Fruit fly (Drosophila melanogaster): ENCODE data around the gene CG8028.

The CG8028 gene

DNA sequence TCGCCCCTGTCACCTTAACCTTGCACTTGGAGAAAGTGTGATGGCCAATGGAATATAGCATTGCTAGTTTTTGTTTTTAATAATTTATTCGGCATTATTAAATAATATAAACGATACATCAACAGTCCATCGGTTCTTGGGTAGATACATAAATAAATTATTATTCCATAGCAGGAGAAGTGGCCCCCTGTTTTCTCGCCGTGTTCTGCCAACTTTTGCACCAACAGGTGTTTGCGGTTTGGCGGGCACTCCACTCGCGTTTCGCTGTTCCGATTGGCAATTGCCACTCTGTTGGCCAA is 43.6 kb upstream of the CG8028 start (continued):
- TF ChIP-seq Rel (GFP tag; optimal IDR thresholded peaks at IDR 0.05) (peak; percentile 12), Rel (tag; optimal IDR thresholded peaks at IDR 0.05) (peak; percentile 35), Vsx2 (GFP tag; optimal IDR thresholded peaks at IDR 0.05; ENCODE audit: partially characterized antibody) (no peak)

DNA sequence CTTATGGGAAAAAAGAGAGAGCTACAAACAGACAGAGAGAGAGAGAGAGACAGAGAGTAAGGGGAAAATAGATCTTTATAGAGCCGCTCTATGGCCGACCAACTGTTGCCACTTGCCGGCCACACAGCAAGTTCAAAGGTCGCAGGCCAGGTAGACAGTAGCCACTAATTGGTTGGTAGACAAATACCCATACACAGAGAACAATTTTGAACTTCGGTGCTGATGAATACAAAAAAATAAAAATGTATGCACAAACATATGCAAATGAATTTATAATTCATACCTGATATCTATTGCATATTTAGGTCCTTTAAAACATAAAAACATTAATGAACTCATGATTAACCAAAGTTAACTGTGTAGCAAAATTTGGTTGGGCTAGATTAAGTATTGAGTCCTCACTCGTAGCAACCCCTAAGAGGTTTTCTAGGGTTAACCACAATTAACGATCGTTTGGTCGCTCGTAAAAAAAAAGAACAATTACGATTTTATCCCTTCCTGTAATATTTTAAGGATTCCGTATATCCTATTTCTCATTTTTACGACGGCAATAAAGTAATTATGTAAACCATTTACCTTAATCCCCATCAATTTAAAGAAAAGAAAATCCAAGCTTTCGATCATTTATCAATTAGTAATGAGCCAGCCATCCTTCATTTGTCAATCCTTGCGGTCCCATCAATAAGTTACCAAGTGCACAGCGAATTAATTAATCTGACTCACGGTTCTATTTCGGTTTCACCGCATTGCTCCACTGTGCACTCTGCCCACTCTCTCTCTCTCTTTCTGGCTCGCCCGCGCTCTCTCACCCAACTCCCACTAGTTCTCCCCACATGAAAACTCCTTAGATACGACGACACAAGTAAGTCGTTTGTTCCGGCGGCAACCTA is 43.0 kb upstream of the CG8028 start:
- TF ChIP-seq HLH106 (tag; optimal IDR thresholded peaks at IDR 0.05), result no peak
- TF ChIP-seq Dif (GFP tag; optimal IDR thresholded peaks at IDR 0.05; ENCODE audit: partially characterized antibody), result peak; percentile 5
- TF ChIP-seq usp (GFP tag; optimal IDR thresholded peaks at IDR 0.05), result no peak
- TF ChIP-seq woc (GFP tag; optimal IDR thresholded peaks at IDR 0.05), result no peak
- TF ChIP-seq Hr83 (GFP tag; optimal IDR thresholded peaks at IDR 0.05; ENCODE audit: poor library complexity, severe bottlenecking), result no peak
- no peak for TF ChIP-seq CG9705 (GFP tag; optimal IDR thresholded peaks at IDR 0.05)

DNA sequence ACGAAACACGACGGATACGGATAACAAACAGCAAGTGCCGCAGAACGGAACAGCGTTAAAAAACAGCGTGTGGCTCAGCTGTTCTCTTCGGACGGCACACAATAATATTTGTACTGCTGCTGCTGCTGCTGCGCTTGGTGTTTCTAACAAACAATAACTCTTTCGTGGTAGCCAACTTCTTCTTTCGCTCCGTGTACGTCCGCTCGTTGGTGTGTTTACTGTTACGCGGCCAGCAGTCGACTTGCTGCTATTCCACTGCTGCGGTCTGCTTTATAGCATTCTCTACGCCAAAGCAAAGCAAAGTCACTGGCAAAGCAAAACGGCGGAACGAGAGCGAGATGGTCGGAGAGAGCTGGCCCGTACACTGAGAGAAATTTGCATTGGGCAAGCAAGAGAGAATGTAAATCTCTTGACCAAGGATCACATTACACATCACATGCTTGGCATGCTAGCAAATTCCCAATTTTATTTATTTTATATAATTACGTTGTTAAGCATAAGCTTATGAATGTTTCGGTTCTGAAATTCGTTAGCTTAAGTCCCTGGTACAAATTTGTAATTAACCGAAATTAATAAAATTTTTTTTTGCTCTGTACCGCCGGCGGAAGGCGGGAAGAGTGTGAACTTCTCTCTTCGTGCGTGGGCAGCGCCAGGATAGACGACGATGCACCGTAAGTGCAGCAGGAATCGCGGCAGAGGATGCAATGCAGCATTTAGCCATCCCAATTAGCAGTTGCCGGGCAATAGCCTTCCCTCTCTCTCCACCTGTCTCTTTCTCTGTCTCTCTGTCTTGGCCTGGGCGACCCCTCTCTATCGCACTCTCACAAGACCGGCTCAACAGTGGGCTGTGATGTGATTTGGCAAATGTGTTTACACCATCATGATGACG is 41.9 kb upstream of the CG8028 start, which contains the start of gene out:
out (minus strand) TSS at position 287 of the 889 bp plus-strand sequence.
- TF ChIP-seq jim (GFP tag; optimal IDR thresholded peaks at IDR 0.05), result no peak
- TF ChIP-seq dl (GFP tag; optimal IDR thresholded peaks at IDR 0.05; ENCODE audit: insufficient read depth in 1 of 2, partially characterized antibody in 2 of 2), result no peak
- TF ChIP-seq Dif (GFP tag; optimal IDR thresholded peaks at IDR 0.05; ENCODE audit: partially characterized antibody), result peak; percentile 38
- TF ChIP-seq usp (GFP tag; optimal IDR thresholded peaks at IDR 0.05), result no peak
- TF ChIP-seq brk (GFP tag; optimal IDR thresholded peaks at IDR 0.05), result peak; percentile 72
- peak; percentile 85 for TF ChIP-seq dmrt93B (GFP tag; optimal IDR thresholded peaks at IDR 0.05)
- TF ChIP-seq GATAd (GFP tag; optimal IDR thresholded peaks at IDR 0.05), result peak; percentile 27
- peak; percentile 84 for TF ChIP-seq CG9705 (GFP tag; optimal IDR thresholded peaks at IDR 0.05)
- peak; percentile 69 for TF ChIP-seq Jra (GFP tag; optimal IDR thresholded peaks at IDR 0.05)
- peak; percentile 94 for TF ChIP-seq OdsH (GFP tag; optimal IDR thresholded peaks at IDR 0.05)
- TF ChIP-seq Rel (GFP tag; optimal IDR thresholded peaks at IDR 0.05), result peak; percentile 67
- TF ChIP-seq Rel (tag; optimal IDR thresholded peaks at IDR 0.05), result peak; percentile 63
- peak; percentile 92 for TF ChIP-seq ey (GFP tag; optimal IDR thresholded peaks at IDR 0.05)
- TF ChIP-seq sage (GFP tag; optimal IDR thresholded peaks at IDR 0.05), result peak; percentile 88
- TF ChIP-seq foxo (GFP tag; optimal IDR thresholded peaks at IDR 0.05), result peak; percentile 67 to 94
- peak; percentile 28 for TF ChIP-seq Mio (GFP tag; optimal IDR thresholded peaks at IDR 0.05)
- TF ChIP-seq CrebA (GFP tag; optimal IDR thresholded peaks at IDR 0.05; ENCODE audit: borderline replicate concordance), result peak; percentile 61
- TF ChIP-seq dsf (GFP tag; optimal IDR thresholded peaks at IDR 0.05; ENCODE audit: borderline replicate concordance), result no peak
- no peak for TF ChIP-seq pan (optimal IDR thresholded peaks at IDR 0.05)
- no peak for TF ChIP-seq N (GFP tag; optimal IDR thresholded peaks at IDR 0.05)
- TF ChIP-seq Sp1 (GFP tag; optimal IDR thresholded peaks at IDR 0.05), result peak; percentile 93
- peak; percentile 51 for TF ChIP-seq tai (GFP tag; optimal IDR thresholded peaks at IDR 0.05)
- peak; percentile 94 for TF ChIP-seq rgr (GFP tag; optimal IDR thresholded peaks at IDR 0.05)
- TF ChIP-seq woc (GFP tag; optimal IDR thresholded peaks at IDR 0.05), result peak; percentile 84
- no peak for TF ChIP-seq Myc (optimal IDR thresholded peaks at IDR 0.05)
- TF ChIP-seq psq (GFP tag; optimal IDR thresholded peaks at IDR 0.05), result peak; percentile 88
- no peak for TF ChIP-seq Hr78 (GFP tag; optimal IDR thresholded peaks at IDR 0.05)
- peak; percentile 81 for TF ChIP-seq Hnf4 (GFP tag; optimal IDR thresholded peaks at IDR 0.05)
- TF ChIP-seq sv (GFP tag; optimal IDR thresholded peaks at IDR 0.05), result peak; percentile 94
- TF ChIP-seq Vsx2 (GFP tag; optimal IDR thresholded peaks at IDR 0.05; ENCODE audit: partially characterized antibody), result no peak
- peak; percentile 92 for TF ChIP-seq HLH106 (tag; optimal IDR thresholded peaks at IDR 0.05)
- peak; percentile 94 for TF ChIP-seq h (GFP tag; optimal IDR thresholded peaks at IDR 0.05)
- TF ChIP-seq CG32264 (GFP tag; optimal IDR thresholded peaks at IDR 0.05), result peak; percentile 78
- TF ChIP-seq fru (GFP tag; optimal IDR thresholded peaks at IDR 0.05), result peak; percentile 93
- TF ChIP-seq Dfd (GFP tag; optimal IDR thresholded peaks at IDR 0.05), result peak; percentile 72
- no peak for TF ChIP-seq lola (GFP tag; optimal IDR thresholded peaks at IDR 0.05)
- TF ChIP-seq Hr83 (GFP tag; optimal IDR thresholded peaks at IDR 0.05; ENCODE audit: poor library complexity, severe bottlenecking), result no peak
- TF ChIP-seq Abd-B (GFP tag; optimal IDR thresholded peaks at IDR 0.05), result no peak
- peak; percentile 89 for TF ChIP-seq br (GFP tag; optimal IDR thresholded peaks at IDR 0.05)

Data from whole organism, wandering third instar larva.